Fruit fly (Drosophila melanogaster): ENCODE measurements around the gene Argk2.

The Argk2 gene

dm6 chr3L:9023627-9024026, 23.6 kb upstream of the Argk2 start (continued):
- TF ChIP-seq phol (tag; optimal IDR thresholded peaks at IDR 0.05) = peak; percentile 72
- TF ChIP-seq crp (GFP tag; optimal IDR thresholded peaks at IDR 0.05) = no peak
- TF ChIP-seq zfh1 (GFP tag; IDR thresholded peaks at IDR 0.05) = peak; percentile 91
- TF ChIP-seq CG1529 (GFP tag; optimal IDR thresholded peaks at IDR 0.05) = peak; percentile 28
- TF ChIP-seq mirr (GFP tag; optimal IDR thresholded peaks at IDR 0.05) = no peak
- peak; percentile 13 for TF ChIP-seq dm (GFP tag; optimal IDR thresholded peaks at IDR 0.05)
- peak; percentile 43 for TF ChIP-seq lab (GFP tag; optimal IDR thresholded peaks at IDR 0.05)
- TF ChIP-seq Hr3 (GFP tag; optimal IDR thresholded peaks at IDR 0.05) = peak; percentile 52
- TF ChIP-seq CG15479 (GFP tag; optimal IDR thresholded peaks at IDR 0.05) = peak; percentile 80
- TF ChIP-seq nmo (GFP tag; optimal IDR thresholded peaks at IDR 0.05) = peak; percentile 83
- peak; percentile 56 for TF ChIP-seq Oli (tag; optimal IDR thresholded peaks at IDR 0.05)
- TF ChIP-seq CG31441 (GFP tag; IDR thresholded peaks at IDR 0.05) = peak; percentile 85
- peak; percentile 65 for TF ChIP-seq Spps (tag; optimal IDR thresholded peaks at IDR 0.05)
- peak; percentile 57 for TF ChIP-seq twi (tag; optimal IDR thresholded peaks at IDR 0.05)
- TF ChIP-seq lmd (GFP tag; IDR thresholded peaks at IDR 0.05) = peak; percentile 54
- no peak for TF ChIP-seq HLHmδ (GFP tag; optimal IDR thresholded peaks at IDR 0.05)
- TF ChIP-seq dpn (GFP tag; optimal IDR thresholded peaks at IDR 0.05) = peak; percentile 45 to 51
- peak; percentile 14 for TF ChIP-seq ems (GFP tag; optimal IDR thresholded peaks at IDR 0.05)
- TF ChIP-seq gcm2 (GFP tag; optimal IDR thresholded peaks at IDR 0.05) = peak; percentile 16
- peak; percentile 18 for TF ChIP-seq tx (GFP tag; optimal IDR thresholded peaks at IDR 0.05)
- TF ChIP-seq Side (GFP tag; optimal IDR thresholded peaks at IDR 0.05) = peak; percentile 64
- TF ChIP-seq chif (GFP tag; optimal IDR thresholded peaks at IDR 0.05) = peak; percentile 54 to 85
- TF ChIP-seq lov (optimal IDR thresholded peaks at IDR 0.05) = no peak
- peak; percentile 62; the same call in 1 of the 3 replicates for TF ChIP-seq lov (GFP tag; IDR thresholded peaks at IDR 0.05)
- TF ChIP-seq vfl (GFP tag; optimal IDR thresholded peaks at IDR 0.05) = no peak
- TF ChIP-seq CG3838 (GFP tag; optimal IDR thresholded peaks at IDR 0.05) = peak; percentile 13
- peak; percentile 50; the same call in 1 of the 2 replicates for TF ChIP-seq ranshi (GFP tag; IDR thresholded peaks at IDR 0.05)
- TF ChIP-seq btn (GFP tag; optimal IDR thresholded peaks at IDR 0.05) = peak; percentile 63
- TF ChIP-seq pum (GFP tag; optimal IDR thresholded peaks at IDR 0.05) = peak; percentile 63
- TF ChIP-seq CG17612 (GFP tag; IDR thresholded peaks at IDR 0.05) = no peak
- peak; percentile 72 for TF ChIP-seq Hsf (GFP tag; optimal IDR thresholded peaks at IDR 0.05)
- TF ChIP-seq Bdp1 (GFP tag; optimal IDR thresholded peaks at IDR 0.05) = peak; percentile 19
- TF ChIP-seq bsh (GFP tag; optimal IDR thresholded peaks at IDR 0.05) = peak in 1 of 2 experiments; percentile 77
- peak; percentile 71 for TF ChIP-seq CG6689 (GFP tag; IDR thresholded peaks at IDR 0.05)
- TF ChIP-seq salm (tag; optimal IDR thresholded peaks at IDR 0.05) = no peak
- TF ChIP-seq CG13424 (tag; optimal IDR thresholded peaks at IDR 0.05) = peak; percentile 55
- TF ChIP-seq sc (optimal IDR thresholded peaks at IDR 0.05) = no peak
- TF ChIP-seq sc (GFP tag; optimal IDR thresholded peaks at IDR 0.05) = peak; percentile 21
- no peak for TF ChIP-seq yki (optimal IDR thresholded peaks at IDR 0.05)
- TF ChIP-seq CG8388 (GFP tag; optimal IDR thresholded peaks at IDR 0.05) = peak; percentile 58
- no peak for TF ChIP-seq D (optimal IDR thresholded peaks at IDR 0.05)
- peak; percentile 55 for TF ChIP-seq D (GFP tag; optimal IDR thresholded peaks at IDR 0.05)
- TF ChIP-seq scrt (GFP tag; optimal IDR thresholded peaks at IDR 0.05) = peak; percentile 36
- TF ChIP-seq HHEX (GFP tag; optimal IDR thresholded peaks at IDR 0.05) = peak; percentile 20
- peak; percentile 57 for TF ChIP-seq fd96Cb (tag; optimal IDR thresholded peaks at IDR 0.05)
- TF ChIP-seq CG14050 (GFP tag; IDR thresholded peaks at IDR 0.05) = 0 out of 3 replicates have a peak, but pooled peaks have one; percentile 12
- TF ChIP-seq pnt (GFP tag; optimal IDR thresholded peaks at IDR 0.05) = peak; percentile 49
- no peak for TF ChIP-seq gfzf (GFP tag; optimal IDR thresholded peaks at IDR 0.05)
- TF ChIP-seq trem (tag; optimal IDR thresholded peaks at IDR 0.05) = peak; percentile 66
- TF ChIP-seq Dll (GFP tag; IDR thresholded peaks at IDR 0.05; ENCODE audit: partially characterized antibody) = no peak
- TF ChIP-seq CG16863 (GFP tag; optimal IDR thresholded peaks at IDR 0.05) = peak; percentile 60
- no peak for TF ChIP-seq Dek (tag; optimal IDR thresholded peaks at IDR 0.05)
